Worm (Caenorhabditis elegans) whole organism, midembryonic: Measurements from ENCODE around the gene aat-2.

Source experiments
- T22C8.4 ChIP-seq: fragments of 200-800 bp; sonication (Bioruptor generic); IDR thresholded peaks from 2 replicates; pipeline ENCODE4 v1.3.6; 2022; ENCODE audit warnings: missing genetic modification characterization, missing compliant biosample characterization
- klf-2 ChIP-seq: fragments of 200-800 bp; sonication (Bioruptor generic); conservative IDR thresholded peaks from 2 replicates; pipeline ENCODE4 v1.3.6; 2022; ENCODE audit warnings: missing genetic modification reagents, missing genetic modification characterization, missing compliant biosample characterization
- med-1 ChIP-seq: sonication (generic microtip); optimal IDR thresholded peaks from 2 replicates; lab custom pipeline; 2017; ENCODE audit warnings: missing genetic modification characterization, mild to moderate bottlenecking, missing compliant biosample characterization, antibody characterized with exemption, missing genetic modification reagents; ENCODE audit not compliant: insufficient read depth
- tab-1 ChIP-seq: fragments of 200-800 bp; sonication (Bioruptor generic); IDR thresholded peaks from 2 replicates; pipeline ENCODE4 v1.3.6; 2022; ENCODE audit warnings: missing genetic modification characterization, missing compliant biosample characterization
- ztf-29 ChIP-seq: fragments of 200-800 bp; sonication (Bioruptor generic); IDR thresholded peaks from 2 replicates; pipeline ENCODE4 v1.3.6; 2022; ENCODE audit warnings: missing genetic modification reagents, missing genetic modification characterization, missing compliant biosample characterization

ce11 chrV:9272624-9273023 is 26.5 kb upstream of the aat-2 start:
- TF ChIP-seq tab-1 (no peak), klf-2 (no peak), T22C8.4 (GFP tag; lab: Robert Waterston, UW) (no peak), med-1 (GFP tag; lab: Kevin White, UChicago) (no peak), ztf-29 (no peak)
